Worm (Caenorhabditis elegans) whole organism, L2 larva: ENCODE measurements around the gene T22D1.18.

Experiments used
- ama-1 ChIP-seq: fragments of 150-350 bp; optimal IDR thresholded peaks from 2 replicates; lab custom pipeline; 2018; ENCODE audit warnings: inconsistent platforms
- crh-2 ChIP-seq: sonication (generic microtip); optimal IDR thresholded peaks from 2 replicates; lab custom pipeline; 2017; ENCODE audit warnings: missing biosample characterization, missing genetic modification characterization
- egl-27 ChIP-seq: sonication (generic microtip); optimal IDR thresholded peaks from 3 replicates; lab custom pipeline; 2017; ENCODE audit warnings: missing biosample characterization, missing genetic modification reagents, missing genetic modification characterization
- elt-3 ChIP-seq: sonication (generic microtip); optimal IDR thresholded peaks from 2 replicates; lab custom pipeline; 2017; ENCODE audit warnings: missing biosample characterization, missing genetic modification characterization
- fos-1 ChIP-seq: fragments of 150-350 bp; optimal IDR thresholded peaks from 2 replicates; lab custom pipeline; 2014; ENCODE audit warnings: missing biosample characterization, missing genetic modification characterization
- gmeb-1 ChIP-seq: fragments of 150-350 bp; optimal IDR thresholded peaks from 2 replicates; lab custom pipeline; 2014; ENCODE audit warnings: missing biosample characterization, missing genetic modification characterization
- mdl-1 ChIP-seq, 2 experiments: fragments of 150-350 bp in 1 of 2; sonication (generic microtip) in 1 of 2; optimal IDR thresholded peaks; 2 replicates each; lab custom pipeline; 2017; ENCODE audit warnings: missing biosample characterization in 2 of 2, missing genetic modification characterization in 2 of 2
- nhr-21 ChIP-seq: fragments of 150-350 bp; optimal IDR thresholded peaks from 2 replicates; lab custom pipeline; 2014; ENCODE audit warnings: missing biosample characterization, missing genetic modification characterization
- nhr-6 ChIP-seq: fragments of 150-350 bp; optimal IDR thresholded peaks from 2 replicates; lab custom pipeline; 2014; ENCODE audit warnings: missing biosample characterization, missing genetic modification characterization
- nhr-77 ChIP-seq: fragments of 150-350 bp; optimal IDR thresholded peaks from 2 replicates; lab custom pipeline; 2014; ENCODE audit warnings: missing biosample characterization, missing genetic modification characterization
- snpc-4 ChIP-seq: fragments of 150-350 bp; optimal IDR thresholded peaks from 2 replicates; lab custom pipeline; 2014; ENCODE audit warnings: missing biosample characterization, missing genetic modification characterization
- unc-62 ChIP-seq: fragments of 150-350 bp; optimal IDR thresholded peaks from 2 replicates; lab custom pipeline; 2014; ENCODE audit warnings: missing biosample characterization, missing genetic modification reagents, missing genetic modification characterization
- zag-1 ChIP-seq: fragments of 150-350 bp; optimal IDR thresholded peaks from 2 replicates; lab custom pipeline; 2014; ENCODE audit warnings: missing biosample characterization, missing genetic modification characterization
- ztf-11 ChIP-seq: sonication (generic microtip); optimal IDR thresholded peaks from 2 replicates; lab custom pipeline; 2017; ENCODE audit warnings: missing biosample characterization, missing genetic modification characterization

DNA sequence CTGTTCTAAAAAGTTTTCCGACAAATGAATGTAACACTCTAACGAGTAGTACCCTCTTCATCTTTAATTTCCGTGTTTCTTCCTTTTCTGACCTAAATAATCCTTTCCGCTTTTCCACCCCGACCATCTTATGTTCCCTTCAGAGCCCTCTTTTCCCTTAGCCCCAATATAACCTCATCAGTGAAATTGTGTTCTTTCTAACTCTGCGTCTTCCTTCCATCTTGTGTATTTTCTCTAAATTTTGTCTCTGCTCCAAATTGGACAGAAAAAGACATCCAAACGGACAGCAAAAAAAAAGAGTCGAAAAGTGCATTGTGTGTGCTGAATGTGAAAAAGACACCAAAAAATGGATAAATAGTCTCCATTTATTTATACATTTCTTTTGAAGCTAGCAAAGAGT, 39.5 kb upstream of the T22D1.18 start:
- TF ChIP-seq egl-27 (tag; lab: Kevin White, UChicago) (no peak), nhr-6 (tag; lab: Kevin White, UChicago) (peak; percentile 16), fos-1 (no peak), ztf-11 (tag; lab: Kevin White, UChicago) (no peak), gmeb-1 (tag; lab: Kevin White, UChicago) (no peak), nhr-21 (tag; lab: Kevin White, UChicago) (no peak), nhr-77 (tag; lab: Kevin White, UChicago) (no peak), elt-3 (tag; lab: Kevin White, UChicago) (no peak), mdl-1 (tag; optimal IDR thresholded peaks at IDR 0.05; lab: Kevin White, UChicago) (no peak), crh-2 (tag; lab: Kevin White, UChicago) (peak; percentile 27), unc-62 (no peak), zag-1 (tag; lab: Kevin White, UChicago) (peak; percentile 16), snpc-4 (tag; lab: Kevin White, UChicago) (no peak), ama-1 (lab: Kevin White, UChicago) (no peak)
